Worm (Caenorhabditis elegans) whole organism, L3 larva: ENCODE measurements around the gene nspc-4.

Experiments used
- ceh-16 ChIP-seq: sonication (generic microtip); optimal IDR thresholded peaks from 2 replicates; lab custom pipeline; 2017; ENCODE audit warnings: missing biosample characterization, missing genetic modification characterization
- ceh-28 ChIP-seq: fragments of 150-350 bp; optimal IDR thresholded peaks from 2 replicates; lab custom pipeline; 2014; ENCODE audit warnings: missing biosample characterization, missing genetic modification reagents, missing genetic modification characterization
- ceh-82 ChIP-seq: fragments of 150-350 bp; optimal IDR thresholded peaks from 2 replicates; lab custom pipeline; 2014; ENCODE audit warnings: missing biosample characterization, missing genetic modification characterization
- egl-27 ChIP-seq: sonication (generic microtip); optimal IDR thresholded peaks from 4 replicates; lab custom pipeline; 2017; ENCODE audit warnings: missing biosample characterization, missing genetic modification reagents, missing genetic modification characterization
- pha-4 ChIP-seq: fragments of 150-350 bp; optimal IDR thresholded peaks from 2 replicates; lab custom pipeline; 2014; ENCODE audit warnings: missing biosample characterization, missing genetic modification reagents, missing genetic modification characterization
- skn-1 ChIP-seq: fragments of 150-350 bp; optimal IDR thresholded peaks from 2 replicates; lab custom pipeline; 2014; ENCODE audit warnings: missing biosample characterization, missing genetic modification characterization
- ztf-11 ChIP-seq: fragments of 150-350 bp; optimal IDR thresholded peaks from 2 replicates; lab custom pipeline; 2014; ENCODE audit warnings: missing biosample characterization, missing genetic modification characterization

DNA sequence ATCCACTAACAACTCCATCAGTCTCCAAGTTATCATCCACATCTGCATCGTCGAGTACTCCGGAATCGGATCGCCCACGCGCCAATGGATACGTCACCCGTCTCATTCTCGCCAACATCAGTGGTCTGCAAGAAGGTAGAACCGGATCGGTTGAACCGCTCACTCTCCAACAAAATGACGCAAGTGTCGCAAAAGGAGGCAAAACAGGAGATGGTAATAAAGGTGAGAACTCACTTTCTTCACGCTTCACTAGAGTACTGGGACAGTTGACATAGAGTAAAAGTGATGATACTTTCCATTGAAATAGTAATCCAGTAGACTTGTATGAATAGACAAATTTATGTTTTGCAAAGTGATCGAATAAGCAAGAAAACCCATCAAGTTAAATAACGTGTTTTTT lies 29.1 kb downstream of the nspc-4 start:
- no peak for TF ChIP-seq ztf-11 (tag; lab: Kevin White, UChicago)
- TF ChIP-seq pha-4 (tag; lab: Kevin White, UChicago), result no peak
- TF ChIP-seq ceh-16 (tag; lab: Kevin White, UChicago), result no peak
- no peak for TF ChIP-seq egl-27 (tag; lab: Kevin White, UChicago)
- TF ChIP-seq ceh-82 (tag; lab: Kevin White, UChicago), result no peak
- no peak for TF ChIP-seq skn-1 (tag; lab: Kevin White, UChicago)
- TF ChIP-seq ceh-28, result no peak
